Fruit fly (Drosophila melanogaster) whole organism: Measurements from ENCODE around the gene CG12105.

Experiments used
- CG8478 ChIP-seq: fragments of >200 bp; optimal IDR thresholded peaks from 2 replicates; lab custom pipeline; 2018; ENCODE audit warnings: inconsistent platforms
- Dll ChIP-seq: fragments of >200 bp; optimal IDR thresholded peaks from 2 replicates; lab custom pipeline; 2017
- EcR ChIP-seq, 2 experiments: fragments of >200 bp; optimal IDR thresholded peaks; 2 replicates each; lab custom pipeline; 2017; ENCODE audit warnings: missing biosample characterization in 2 of 2, missing genetic modification characterization in 2 of 2, missing genetic modification reagents in 2 of 2
- pan ChIP-seq: fragments of >200 bp; optimal IDR thresholded peaks from 2 replicates; lab custom pipeline; 2017
- psq ChIP-seq: fragments of >200 bp; optimal IDR thresholded peaks from 2 replicates; lab custom pipeline; 2017
- usp ChIP-seq: fragments of >200 bp; optimal IDR thresholded peaks from 2 replicates; lab custom pipeline; 2017; ENCODE audit warnings: missing biosample characterization, missing genetic modification characterization, mixed read lengths

CG12105 gene

DNA sequence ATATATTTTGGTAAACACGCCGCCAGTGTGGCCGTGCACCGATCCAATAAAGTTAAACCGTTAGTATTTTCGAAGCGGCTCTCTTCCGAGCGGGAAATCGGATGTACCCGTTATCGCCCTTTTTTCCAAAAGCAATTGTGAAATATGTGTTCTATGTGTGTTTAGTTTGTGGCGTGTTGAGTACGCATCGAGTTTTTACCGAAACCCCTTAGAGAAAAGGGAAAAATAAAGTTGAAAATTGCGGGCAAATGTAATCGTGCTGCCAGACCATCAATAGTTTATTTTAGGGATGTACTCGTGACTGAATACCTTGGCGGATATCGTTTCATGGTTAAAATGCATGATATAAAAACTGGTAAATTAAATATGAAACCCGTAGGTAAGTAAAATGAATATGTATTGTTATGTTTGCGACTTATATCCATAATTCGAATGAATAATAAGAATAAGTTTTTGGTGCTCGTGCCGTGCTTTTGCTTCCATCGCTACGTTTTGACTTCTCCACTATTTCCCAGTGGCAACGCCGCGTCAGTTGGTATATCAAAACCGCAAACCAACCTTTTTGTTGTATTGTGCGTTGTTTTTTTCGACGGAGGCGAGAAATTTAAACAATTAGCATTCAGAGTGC, 23.7 kb upstream of the CG12105 start, which contains the start of the genes Mettl2 and Bgb:
Mettl2 (minus strand) TSS at position 51 of the 628 bp plus-strand sequence.
Bgb (plus strand) TSS at position 527 of the 628 bp plus-strand sequence.
- no peak for TF ChIP-seq pan (lab: Kevin White, UChicago)
- TF ChIP-seq EcR (GFP tag; optimal IDR thresholded peaks at IDR 0.05; lab: Kevin White, UChicago) = no peak
- no peak for TF ChIP-seq CG8478 (lab: Kevin White, UChicago)
- no peak for TF ChIP-seq psq (lab: Kevin White, UChicago)
- TF ChIP-seq Dll = no peak
- TF ChIP-seq usp (GFP tag; lab: Kevin White, UChicago) = no peak

DNA sequence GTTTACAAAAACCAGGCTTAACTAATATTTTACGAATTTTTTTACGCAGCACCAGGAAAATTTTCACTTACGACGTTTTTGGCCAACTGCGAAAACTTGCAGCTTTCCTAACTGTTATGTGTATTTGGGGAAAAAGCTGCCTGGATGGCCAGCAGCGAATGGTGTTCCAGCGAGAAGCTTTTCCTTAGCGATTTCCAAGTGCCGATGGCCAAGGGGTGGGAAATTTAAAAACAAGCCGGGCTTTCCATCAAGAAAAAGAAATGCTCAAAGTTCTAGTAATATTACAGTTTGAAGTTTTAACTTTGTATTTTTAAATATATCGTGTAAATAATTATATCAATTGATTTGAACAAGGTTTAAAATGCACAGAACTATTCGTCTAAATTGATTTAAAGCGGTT, 22.1 kb upstream of the CG12105 start, which contains the start of gene nSyb:
nSyb (minus strand) TSS at position 101 of the 400 bp plus-strand sequence.
- TF ChIP-seq psq (lab: Kevin White, UChicago) = no peak
- no peak for TF ChIP-seq pan (lab: Kevin White, UChicago)
- no peak for TF ChIP-seq Dll
- no peak for TF ChIP-seq CG8478 (lab: Kevin White, UChicago)
- no peak for TF ChIP-seq usp (GFP tag; lab: Kevin White, UChicago)

DNA sequence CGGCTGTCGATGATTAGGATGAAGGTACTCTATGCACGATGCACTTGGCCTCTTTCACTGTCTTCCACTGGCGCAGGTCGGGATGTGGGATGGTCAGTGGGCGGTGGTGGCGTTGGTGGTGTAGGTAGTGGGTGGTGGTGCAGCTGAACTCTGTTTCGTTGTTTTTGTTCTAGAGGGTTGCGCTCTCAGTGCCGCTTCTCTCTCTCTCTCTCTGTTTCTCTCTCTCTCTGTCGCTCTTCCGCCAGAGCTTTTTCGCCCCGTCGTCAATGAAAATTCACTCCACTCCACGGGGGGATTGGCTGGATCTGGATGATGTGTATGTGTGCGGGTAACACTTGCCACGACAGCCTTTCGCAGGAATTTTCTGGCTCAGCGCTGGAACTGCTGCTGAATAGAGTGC, 21.3 kb upstream of the CG12105 start:
- no peak for TF ChIP-seq EcR (GFP tag; optimal IDR thresholded peaks at IDR 0.05; lab: Kevin White, UChicago)
- TF ChIP-seq CG8478 (lab: Kevin White, UChicago) = no peak
- TF ChIP-seq pan (lab: Kevin White, UChicago) = no peak
- no peak for TF ChIP-seq usp (GFP tag; lab: Kevin White, UChicago)
- no peak for TF ChIP-seq psq (lab: Kevin White, UChicago)
- no peak for TF ChIP-seq Dll

DNA sequence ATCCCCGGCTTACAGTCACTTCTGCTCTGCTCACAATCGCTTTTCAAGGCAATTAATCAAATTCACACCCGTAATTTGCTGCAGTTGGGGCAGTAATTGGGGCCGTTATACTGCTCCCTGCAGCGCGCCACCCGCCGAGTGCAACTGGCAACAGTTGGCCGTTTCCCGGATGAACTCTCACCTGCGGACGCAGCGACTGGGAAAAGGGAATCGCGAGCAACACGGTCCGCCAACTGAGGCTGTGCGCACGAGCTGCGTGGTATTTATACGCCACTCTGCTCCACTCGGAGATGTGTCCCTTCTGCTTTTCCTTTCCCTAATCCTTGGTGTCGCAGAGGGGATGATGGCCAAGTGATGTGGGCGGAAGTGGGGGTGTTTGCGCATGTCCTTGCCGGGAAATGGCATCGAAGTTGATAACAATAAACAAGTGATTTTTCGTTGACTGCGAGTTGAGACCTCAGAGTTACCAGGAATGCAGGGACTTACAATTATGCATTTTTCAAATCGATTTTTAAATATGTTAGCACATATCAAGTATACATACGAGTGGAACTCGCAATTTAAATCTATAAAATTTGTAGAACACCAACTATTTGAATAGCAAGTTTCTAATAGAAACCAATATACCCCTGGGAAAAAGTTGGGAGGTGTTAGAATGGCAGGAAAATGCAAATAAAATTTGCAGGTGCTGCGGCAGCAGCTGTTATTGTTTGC, 13.6 kb upstream of the CG12105 start, which contains the start of gene GC:
GC (minus strand) TSS at position 238 of the 714 bp plus-strand sequence.
- TF ChIP-seq usp (GFP tag; lab: Kevin White, UChicago) (no peak), pan (lab: Kevin White, UChicago) (no peak), EcR (GFP tag; optimal IDR thresholded peaks at IDR 0.05; lab: Kevin White, UChicago) (no peak), Dll (no peak), psq (lab: Kevin White, UChicago) (no peak), CG8478 (lab: Kevin White, UChicago) (no peak)

DNA sequence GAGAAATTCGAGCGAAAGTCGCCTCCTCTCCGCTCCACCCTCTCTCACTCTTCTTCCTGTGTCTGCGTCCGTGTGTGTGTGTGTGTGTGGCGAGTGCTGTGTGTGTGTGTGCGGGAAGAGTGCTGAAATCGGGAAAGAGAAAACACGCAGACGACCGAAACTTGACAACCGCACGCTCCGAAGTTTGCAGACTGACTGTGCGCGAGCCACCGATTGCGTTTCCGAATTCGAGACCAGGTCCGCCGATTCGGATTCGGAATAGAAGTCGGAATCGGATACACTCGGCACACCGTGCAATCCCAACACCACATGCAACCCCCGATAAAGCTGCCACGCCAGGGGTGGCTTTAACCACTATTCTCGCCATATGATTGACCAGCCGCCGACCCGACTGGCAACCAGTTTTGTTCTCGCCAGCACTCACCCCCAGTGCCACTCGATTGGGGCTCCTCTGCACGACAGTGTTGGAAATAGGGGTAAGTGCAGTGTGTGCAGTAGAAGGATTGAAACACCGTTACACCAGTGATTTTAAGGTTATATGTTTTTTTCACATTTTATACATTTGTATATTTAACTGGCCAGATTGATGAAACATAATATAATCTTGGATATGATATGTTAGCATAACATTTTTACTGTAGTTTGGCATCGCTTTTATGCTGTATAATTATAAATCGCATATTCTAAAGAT, 12.7 kb upstream of the CG12105 start, which contains the start of gene CG13928:
CG13928 (minus strand) TSS at position 202 of the 691 bp plus-strand sequence.
- TF ChIP-seq EcR (GFP tag; optimal IDR thresholded peaks at IDR 0.05; lab: Kevin White, UChicago) (no peak), Dll (no peak), psq (lab: Kevin White, UChicago) (no peak), usp (GFP tag; lab: Kevin White, UChicago) (no peak), CG8478 (lab: Kevin White, UChicago) (no peak), pan (lab: Kevin White, UChicago) (no peak)

DNA sequence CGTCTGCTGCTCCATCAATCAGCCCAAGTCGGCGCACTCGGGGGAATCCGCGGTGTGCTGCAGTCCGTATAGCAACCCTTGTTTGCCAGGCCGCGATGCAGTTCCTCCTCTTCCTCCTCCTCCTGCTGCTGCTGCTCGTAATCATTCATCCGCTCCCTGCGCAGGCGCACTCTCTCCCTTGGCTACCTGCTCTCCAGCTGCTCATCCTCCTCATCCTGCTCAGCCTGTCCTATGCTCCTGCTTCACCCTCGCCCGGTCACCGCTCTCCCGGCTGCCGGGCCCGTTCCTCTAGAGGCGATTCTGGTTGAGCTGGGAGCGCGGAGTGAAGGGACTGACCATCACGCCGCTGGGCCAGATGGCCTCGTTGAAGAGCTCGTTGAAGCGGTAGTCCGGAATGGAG, 11.3 kb upstream of the CG12105 start:
- no peak for TF ChIP-seq psq (lab: Kevin White, UChicago)
- no peak for TF ChIP-seq pan (lab: Kevin White, UChicago)
- TF ChIP-seq EcR (GFP tag; optimal IDR thresholded peaks at IDR 0.05; lab: Kevin White, UChicago) = no peak
- TF ChIP-seq usp (GFP tag; lab: Kevin White, UChicago) = no peak
- TF ChIP-seq CG8478 (lab: Kevin White, UChicago) = no peak
- no peak for TF ChIP-seq Dll

DNA sequence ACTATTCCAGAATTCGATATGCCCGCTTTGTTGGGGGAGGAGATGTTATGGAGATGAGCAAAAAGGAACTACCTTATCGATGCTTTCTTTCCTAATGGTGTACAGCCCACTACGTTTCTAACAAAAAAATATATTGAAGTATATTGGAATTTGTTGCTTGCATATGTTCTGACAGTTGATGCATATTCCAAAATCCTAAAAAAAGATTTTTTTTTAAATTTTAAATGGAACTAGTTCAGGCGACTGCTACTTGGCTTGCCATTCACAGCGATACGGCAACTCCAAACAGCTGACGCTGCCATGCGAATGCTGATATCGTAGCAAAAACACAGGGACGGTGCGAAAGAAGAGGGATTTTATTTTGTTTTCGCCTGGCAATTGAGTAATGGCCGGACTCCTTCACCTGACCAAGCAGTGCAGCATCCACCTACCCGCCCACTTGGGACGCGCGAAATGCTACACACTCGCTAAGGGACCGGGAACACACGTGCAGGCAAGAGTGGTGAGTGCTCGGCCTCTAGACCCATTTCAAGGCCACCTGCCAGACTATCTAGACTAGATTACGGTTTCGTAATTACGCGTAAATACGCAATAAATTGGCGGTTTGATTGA, 2.6 kb upstream of the CG12105 start, which contains the start of the genes CG13926, ABCB7 and CG33230:
CG13926 (minus strand) TSS at position 43 of the 612 bp plus-strand sequence.
ABCB7 (plus strand) TSS at position 299 of the 612 bp plus-strand sequence.
CG33230 (plus strand) TSS at position 299 of the 612 bp plus-strand sequence.
- no peak for TF ChIP-seq psq (lab: Kevin White, UChicago)

DNA sequence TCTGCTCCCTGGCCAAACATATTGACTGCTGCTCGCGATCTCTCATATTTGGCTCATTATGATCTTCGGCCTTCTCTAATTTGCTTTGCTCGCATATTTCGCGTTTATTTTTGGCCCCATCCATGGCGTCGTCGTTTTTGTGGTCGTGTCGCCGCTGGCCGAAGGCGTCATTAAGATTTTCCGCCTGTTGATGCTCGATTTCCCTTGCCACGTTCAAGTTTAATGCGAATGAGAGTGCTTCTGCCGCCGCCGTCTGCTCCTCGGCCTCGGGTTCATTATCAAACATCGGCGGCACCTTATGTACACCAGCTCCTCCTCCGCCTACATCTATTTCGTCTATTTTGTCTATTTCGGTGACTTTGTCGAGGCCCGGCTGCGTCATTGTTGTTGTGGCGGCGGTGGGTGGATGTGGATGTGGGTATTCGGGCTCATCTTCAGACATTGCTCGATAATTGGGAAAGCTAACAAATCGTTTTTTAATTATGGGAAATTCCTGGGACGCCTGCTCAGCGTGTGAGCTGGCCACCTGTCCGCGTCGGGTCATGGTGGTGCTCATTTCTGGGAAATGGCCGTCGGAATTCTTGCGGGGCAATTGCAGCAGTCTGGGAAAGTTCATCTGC, 1.0 kb downstream of the CG12105 start:
- TF ChIP-seq pan (lab: Kevin White, UChicago) = no peak
- no peak for TF ChIP-seq Dll
- TF ChIP-seq usp (GFP tag; lab: Kevin White, UChicago) = no peak
- TF ChIP-seq EcR (GFP tag; optimal IDR thresholded peaks at IDR 0.05; lab: Kevin White, UChicago) = no peak
- no peak for TF ChIP-seq psq (lab: Kevin White, UChicago)
- no peak for TF ChIP-seq CG8478 (lab: Kevin White, UChicago)

DNA sequence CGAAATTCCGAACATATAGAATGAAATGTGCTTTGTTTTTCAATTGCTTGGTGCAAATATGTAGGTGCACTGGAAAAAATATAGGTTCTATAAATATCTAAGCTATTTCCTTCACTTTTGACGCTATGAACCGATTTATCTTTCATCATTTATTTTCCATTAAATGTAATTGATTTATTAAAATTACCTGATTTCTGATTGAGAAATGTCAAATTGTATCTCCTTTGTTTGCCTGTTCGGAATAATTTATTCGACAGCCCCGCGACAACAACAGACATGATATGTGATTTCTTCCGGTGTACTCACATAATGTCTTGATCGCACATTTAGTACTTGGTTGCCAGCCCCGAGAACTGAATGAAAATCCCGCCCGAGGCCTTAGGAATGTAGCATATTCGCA, 6.0 kb downstream of the CG12105 start:
- no peak for TF ChIP-seq CG8478 (lab: Kevin White, UChicago)
- no peak for TF ChIP-seq pan (lab: Kevin White, UChicago)
- TF ChIP-seq Dll = no peak
- TF ChIP-seq usp (GFP tag; lab: Kevin White, UChicago) = no peak
- no peak for TF ChIP-seq psq (lab: Kevin White, UChicago)
- no peak for TF ChIP-seq EcR (GFP tag; optimal IDR thresholded peaks at IDR 0.05; lab: Kevin White, UChicago)

DNA sequence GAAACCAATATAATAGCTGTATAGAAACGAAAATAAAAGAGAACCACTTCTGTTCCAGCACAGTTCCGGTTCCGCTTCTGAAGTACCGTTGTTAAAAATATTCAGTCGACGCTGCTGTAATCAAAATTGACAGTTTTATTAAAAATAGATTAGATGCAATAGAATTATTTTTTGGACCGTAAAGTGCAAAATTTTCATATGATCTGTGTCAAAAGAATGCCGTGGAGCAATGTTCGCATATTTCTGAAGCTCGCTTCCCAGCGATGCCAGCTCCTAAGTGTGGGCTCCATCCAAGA, 12.8 kb downstream of the CG12105 start, which contains the start of the genes CG18170 and CG33791:
CG18170 (plus strand) TSS at position 122 of the 296 bp plus-strand sequence.
CG33791 (plus strand) TSS at position 122 of the 296 bp plus-strand sequence.
- no peak for TF ChIP-seq EcR (GFP tag; optimal IDR thresholded peaks at IDR 0.05; lab: Kevin White, UChicago)
